Worm (Caenorhabditis elegans) whole organism, late embryonic: ENCODE data around the gene C27D6.1.

Experiments
- F13H6.1 ChIP-seq: sonication (generic microtip); optimal IDR thresholded peaks from 2 replicates; lab custom pipeline; 2016; ENCODE audit warnings: missing genetic modification characterization, missing compliant biosample characterization
- ets-4 ChIP-seq: sonication (generic microtip); optimal IDR thresholded peaks from 2 replicates; lab custom pipeline; 2016; ENCODE audit warnings: missing genetic modification characterization, missing compliant biosample characterization
- hlh-15 ChIP-seq: sonication (generic microtip); optimal IDR thresholded peaks from 2 replicates; lab custom pipeline; 2016; ENCODE audit warnings: missing genetic modification characterization, missing compliant biosample characterization
- nhr-11 ChIP-seq: fragments of 150-350 bp; optimal IDR thresholded peaks from 2 replicates; lab custom pipeline; 2014; ENCODE audit warnings: missing biosample characterization, missing genetic modification characterization
- pqm-1 ChIP-seq: sonication (generic microtip); optimal IDR thresholded peaks from 2 replicates; lab custom pipeline; 2016; ENCODE audit warnings: missing genetic modification characterization, missing compliant biosample characterization
- sox-4 ChIP-seq: sonication (generic microtip); optimal IDR thresholded peaks from 2 replicates; lab custom pipeline; 2017; ENCODE audit warnings: mild to moderate bottlenecking, missing genetic modification characterization, inconsistent platforms, missing compliant biosample characterization
- tbx-2 ChIP-seq: sonication (generic microtip); optimal IDR thresholded peaks from 2 replicates; lab custom pipeline; 2016; ENCODE audit warnings: missing genetic modification characterization, missing compliant biosample characterization

- TF ChIP-seq pqm-1 (tag; lab: Kevin White, UChicago), result no peak
- no peak for TF ChIP-seq hlh-15 (tag; lab: Kevin White, UChicago)
- TF ChIP-seq sox-4 (tag; lab: Kevin White, UChicago), result no peak
- TF ChIP-seq nhr-11 (tag; lab: Kevin White, UChicago), result no peak
- no peak for TF ChIP-seq F13H6.1 (tag; lab: Kevin White, UChicago)
- no peak for TF ChIP-seq ets-4 (tag; lab: Kevin White, UChicago)
- no peak for TF ChIP-seq tbx-2 (tag; lab: Kevin White, UChicago)
Measured at ce11 chrII:5172451-5172850, at the start of gene C27D6.1.
